Fruit fly (Drosophila melanogaster) whole organism, embryonic: Measurements from ENCODE around the gene CG6441.

Source experiments
- ATbp ChIP-seq: fragments of 200-800 bp; sonication (Bioruptor generic); optimal IDR thresholded peaks from 2 replicates; lab custom pipeline; 2017; ENCODE audit warnings: missing biosample characterization, mild to moderate bottlenecking, missing genetic modification characterization, missing genetic modification reagents
- Atf-2 ChIP-seq: fragments of 200-800 bp; sonication (Bioruptor generic); optimal IDR thresholded peaks from 2 replicates; lab custom pipeline; 2016; ENCODE audit warnings: missing biosample characterization, missing genetic modification characterization
- Bgb ChIP-seq: fragments of 200-800 bp; sonication (Bioruptor generic); IDR thresholded peaks from 2 replicates; pipeline ENCODE4 v1.3.6; 2022; ENCODE audit warnings: missing biosample characterization, missing genetic modification characterization; ENCODE audit not compliant: partially characterized antibody
- CG10209 ChIP-seq: fragments of 200-800 bp; sonication (Bioruptor generic); optimal IDR thresholded peaks from 3 replicates; lab custom pipeline; 2017; ENCODE audit warnings: missing biosample characterization, mild to moderate bottlenecking, missing genetic modification characterization, missing genetic modification reagents
- CG11695 ChIP-seq: fragments of 200-800 bp; sonication (Bioruptor generic); IDR thresholded peaks from 3 replicates; pipeline ENCODE4 v1.3.6; 2022; ENCODE audit warnings: missing biosample characterization, missing genetic modification characterization
- CG12219 ChIP-seq: fragments of 200-800 bp; sonication (Bioruptor generic); optimal IDR thresholded peaks from 3 replicates; lab custom pipeline; 2018; ENCODE audit warnings: missing biosample characterization, mild to moderate bottlenecking, missing genetic modification characterization
- CG16813 ChIP-seq: fragments of 200-800 bp; sonication (Bioruptor generic); IDR thresholded peaks from 3 replicates; pipeline ENCODE4 v1.3.6; 2022; ENCODE audit warnings: missing biosample characterization, missing genetic modification characterization; ENCODE audit not compliant: partially characterized antibody
- CG1832 ChIP-seq: fragments of 200-800 bp; sonication (Bioruptor generic); optimal IDR thresholded peaks from 2 replicates; lab custom pipeline; 2017; ENCODE audit warnings: missing biosample characterization, mild to moderate bottlenecking, missing genetic modification characterization, inconsistent platforms
- CG2129 ChIP-seq: fragments of 200-800 bp; sonication (Bioruptor generic); IDR thresholded peaks from 2 replicates; pipeline ENCODE4 v1.3.6; 2022; ENCODE audit warnings: missing biosample characterization, missing genetic modification characterization; ENCODE audit not compliant: partially characterized antibody
- CG2678 ChIP-seq: fragments of 200-800 bp; sonication (Bioruptor generic); optimal IDR thresholded peaks from 3 replicates; lab custom pipeline; 2019; ENCODE audit warnings: missing biosample characterization, mild to moderate bottlenecking, missing genetic modification characterization, moderate library complexity
- CG31224 ChIP-seq: fragments of 200-800 bp; sonication (Bioruptor generic); IDR thresholded peaks from 2 replicates; pipeline ENCODE4 v1.3.6; 2022; ENCODE audit warnings: missing biosample characterization, missing genetic modification characterization
- CG33557 ChIP-seq: fragments of 200-800 bp; sonication (Bioruptor generic); optimal IDR thresholded peaks from 2 replicates; lab custom pipeline; 2019; ENCODE audit warnings: missing biosample characterization, mild to moderate bottlenecking, missing genetic modification characterization, moderate library complexity
- CG34422 ChIP-seq: fragments of 200-800 bp; sonication (Bioruptor generic); IDR thresholded peaks from 3 replicates; pipeline ENCODE4 v1.3.6; 2022; ENCODE audit warnings: missing biosample characterization, missing genetic modification characterization
- CG4360 ChIP-seq: fragments of 200-800 bp; sonication (Bioruptor generic); IDR thresholded peaks from 2 replicates; pipeline ENCODE4 v1.3.6; 2022; ENCODE audit warnings: missing biosample characterization, missing genetic modification characterization
- CG6654 ChIP-seq: fragments of 200-800 bp; sonication (Bioruptor generic); optimal IDR thresholded peaks from 2 replicates; lab custom pipeline; 2017; ENCODE audit warnings: missing biosample characterization, mild to moderate bottlenecking, missing genetic modification characterization
- CG6765 ChIP-seq: fragments of 200-800 bp; sonication (Bioruptor generic); optimal IDR thresholded peaks from 3 replicates; lab custom pipeline; 2017; ENCODE audit warnings: missing biosample characterization, mild to moderate bottlenecking, missing genetic modification characterization
- CG7271 ChIP-seq: fragments of 200-800 bp; sonication (Bioruptor generic); optimal IDR thresholded peaks from 2 replicates; lab custom pipeline; 2018; ENCODE audit warnings: missing biosample characterization, mild to moderate bottlenecking, missing genetic modification characterization, moderate library complexity
- CG9437 ChIP-seq: fragments of 200-800 bp; sonication (Bioruptor generic); optimal IDR thresholded peaks from 2 replicates; lab custom pipeline; 2018; ENCODE audit warnings: missing biosample characterization, mild to moderate bottlenecking, missing genetic modification characterization
- Elba2 ChIP-seq: fragments of 200-800 bp; sonication (Bioruptor generic); optimal IDR thresholded peaks from 3 replicates; lab custom pipeline; 2016; ENCODE audit warnings: missing biosample characterization, missing genetic modification characterization
- Hr78 ChIP-seq, 2 experiments: fragments of 200-800 bp in 1 of 2; fragments of >200 bp in 1 of 2; sonication (Bioruptor generic) in 1 of 2; optimal IDR thresholded peaks; 2 replicates each; lab custom pipeline; 2017 to 2019; ENCODE audit warnings: missing biosample characterization in 2 of 2, missing genetic modification characterization in 2 of 2, mild to moderate bottlenecking in 1 of 2, moderate library complexity in 1 of 2
- Lhr ChIP-seq: fragments of 200-800 bp; sonication (Bioruptor generic); optimal IDR thresholded peaks from 3 replicates; lab custom pipeline; 2017; ENCODE audit warnings: mild to moderate bottlenecking, missing biosample characterization, missing genetic modification reagents, missing genetic modification characterization
- MESR4 ChIP-seq: fragments of 200-800 bp; sonication (Bioruptor generic); optimal IDR thresholded peaks from 2 replicates; lab custom pipeline; 2018; ENCODE audit warnings: missing biosample characterization, mild to moderate bottlenecking, missing genetic modification characterization, moderate library complexity
- Max ChIP-seq: fragments of 200-800 bp; sonication (Bioruptor generic); optimal IDR thresholded peaks from 2 replicates; lab custom pipeline; 2016; ENCODE audit warnings: missing biosample characterization, mild to moderate bottlenecking, missing genetic modification characterization
- Mrtf ChIP-seq: fragments of 200-800 bp; sonication (Bioruptor generic); IDR thresholded peaks from 3 replicates; pipeline ENCODE4 v1.3.6; 2022; ENCODE audit warnings: missing biosample characterization, missing genetic modification characterization
- NfI ChIP-seq: fragments of 200-800 bp; sonication (Bioruptor generic); optimal IDR thresholded peaks from 3 replicates; lab custom pipeline; 2018; ENCODE audit warnings: missing biosample characterization, mild to moderate bottlenecking, missing genetic modification characterization, moderate library complexity
- Rfx ChIP-seq: fragments of 200-800 bp; sonication (Bioruptor generic); IDR thresholded peaks from 2 replicates; pipeline ENCODE4 v1.3.6; 2022; ENCODE audit warnings: missing biosample characterization, missing genetic modification characterization
- Sin3A ChIP-seq: fragments of >200 bp; optimal IDR thresholded peaks from 2 replicates; lab custom pipeline; 2018
- Ssrp ChIP-seq: fragments of 200-800 bp; sonication (Bioruptor generic); optimal IDR thresholded peaks from 2 replicates; lab custom pipeline; 2018; ENCODE audit warnings: missing biosample characterization, mild to moderate bottlenecking, missing genetic modification characterization, moderate library complexity
- al ChIP-seq: fragments of 200-800 bp; sonication (Bioruptor generic); IDR thresholded peaks from 2 replicates; pipeline ENCODE4 v1.3.6; 2022; ENCODE audit warnings: missing biosample characterization, missing genetic modification characterization
- az2 ChIP-seq: fragments of 200-800 bp; sonication (Bioruptor generic); optimal IDR thresholded peaks from 3 replicates; lab custom pipeline; 2016; ENCODE audit warnings: missing biosample characterization, missing genetic modification characterization
- bigmax ChIP-seq: fragments of 200-800 bp; sonication (Bioruptor generic); optimal IDR thresholded peaks from 2 replicates; lab custom pipeline; 2018; ENCODE audit warnings: missing biosample characterization, mild to moderate bottlenecking, missing genetic modification characterization
- br ChIP-seq: fragments of >200 bp; optimal IDR thresholded peaks from 2 replicates; lab custom pipeline; 2017
- dm ChIP-seq: fragments of 200-800 bp; sonication (Bioruptor generic); optimal IDR thresholded peaks from 3 replicates; lab custom pipeline; 2016; ENCODE audit warnings: missing biosample characterization, missing genetic modification characterization
- ems ChIP-seq: fragments of 200-800 bp; sonication (Bioruptor generic); optimal IDR thresholded peaks from 3 replicates; lab custom pipeline; 2016; ENCODE audit warnings: missing biosample characterization, missing genetic modification characterization
- gcm2 ChIP-seq: fragments of 200-800 bp; sonication (Bioruptor generic); optimal IDR thresholded peaks from 2 replicates; lab custom pipeline; 2016; ENCODE audit warnings: missing biosample characterization, missing genetic modification characterization
- gem ChIP-seq: fragments of 200-800 bp; sonication (Bioruptor generic); optimal IDR thresholded peaks from 2 replicates; lab custom pipeline; 2019; ENCODE audit warnings: missing biosample characterization, mild to moderate bottlenecking, missing genetic modification characterization, moderate library complexity
- grau ChIP-seq: fragments of 200-800 bp; optimal IDR thresholded peaks from 3 replicates; lab custom pipeline; 2019; ENCODE audit warnings: missing biosample characterization, mild to moderate bottlenecking, missing genetic modification characterization, moderate library complexity
- gro ChIP-seq: fragments of 200-800 bp; sonication (Bioruptor generic); optimal IDR thresholded peaks from 2 replicates; lab custom pipeline; 2016; ENCODE audit warnings: missing biosample characterization, missing genetic modification characterization
- gsb-n ChIP-seq: fragments of 200-800 bp; sonication (Bioruptor generic); optimal IDR thresholded peaks from 3 replicates; lab custom pipeline; 2018; ENCODE audit warnings: missing biosample characterization, mild to moderate bottlenecking, missing genetic modification characterization
- ham ChIP-seq: fragments of 200-800 bp; sonication (Bioruptor generic); IDR thresholded peaks from 2 replicates; pipeline ENCODE4 v1.3.6; 2022; ENCODE audit warnings: missing biosample characterization, missing genetic modification characterization
- her ChIP-seq: fragments of 200-800 bp; sonication (Bioruptor generic); optimal IDR thresholded peaks from 2 replicates; lab custom pipeline; 2016; ENCODE audit warnings: missing biosample characterization, missing genetic modification characterization
- oc ChIP-seq: fragments of 200-800 bp; sonication (Bioruptor generic); optimal IDR thresholded peaks from 2 replicates; lab custom pipeline; 2018; ENCODE audit warnings: missing biosample characterization, mild to moderate bottlenecking, missing genetic modification characterization, moderate library complexity
- otp ChIP-seq: fragments of 200-800 bp; sonication (Bioruptor generic); IDR thresholded peaks from 3 replicates; pipeline ENCODE4, ENCODE4 v1.3.6; 2022; ENCODE audit warnings: missing biosample characterization, missing genetic modification characterization
- pb ChIP-seq: fragments of 200-800 bp; sonication (Bioruptor generic); optimal IDR thresholded peaks from 3 replicates; lab custom pipeline; 2016; ENCODE audit warnings: missing biosample characterization, missing genetic modification characterization
- prd ChIP-seq, 3 experiments: fragments of >200 bp in 2 of 3; fragments of 200-800 bp in 1 of 3; sonication (Bioruptor generic) in 1 of 3; optimal IDR thresholded peaks in 2 of 3; IDR thresholded peaks in 1 of 3; 2 replicates in 2 of 3; 3 replicates in 1 of 3; pipeline versions ENCODE4 v1.3.6 to Lab custom; 2017 to 2022; ENCODE audit warnings: missing biosample characterization in 1 of 3, missing genetic modification characterization in 1 of 3
- scrt ChIP-seq: fragments of 200-800 bp; sonication (Bioruptor generic); optimal IDR thresholded peaks from 2 replicates; lab custom pipeline; 2018; ENCODE audit warnings: missing biosample characterization, mild to moderate bottlenecking, missing genetic modification characterization, moderate library complexity
- sens-2 ChIP-seq: fragments of 200-800 bp; sonication (Bioruptor generic); IDR thresholded peaks from 2 replicates; pipeline ENCODE4 v1.3.6; 2022; ENCODE audit warnings: missing biosample characterization, missing genetic modification characterization
- slbo ChIP-seq: fragments of 200-800 bp; sonication (Bioruptor generic); IDR thresholded peaks from 2 replicates; pipeline ENCODE4 v1.3.6; 2022; ENCODE audit warnings: missing biosample characterization, missing genetic modification characterization
- sob ChIP-seq: fragments of 200-800 bp; sonication (Bioruptor generic); IDR thresholded peaks from 2 replicates; pipeline ENCODE4 v1.3.6; 2022; ENCODE audit warnings: missing biosample characterization, missing genetic modification characterization
- sqz ChIP-seq: fragments of 200-800 bp; sonication (Bioruptor generic); optimal IDR thresholded peaks from 3 replicates; lab custom pipeline; 2018; ENCODE audit warnings: missing biosample characterization, mild to moderate bottlenecking, missing genetic modification characterization
- yki ChIP-seq: fragments of >200 bp; optimal IDR thresholded peaks from 3 replicates; lab custom pipeline; 2018

The CG6441 gene

DNA sequence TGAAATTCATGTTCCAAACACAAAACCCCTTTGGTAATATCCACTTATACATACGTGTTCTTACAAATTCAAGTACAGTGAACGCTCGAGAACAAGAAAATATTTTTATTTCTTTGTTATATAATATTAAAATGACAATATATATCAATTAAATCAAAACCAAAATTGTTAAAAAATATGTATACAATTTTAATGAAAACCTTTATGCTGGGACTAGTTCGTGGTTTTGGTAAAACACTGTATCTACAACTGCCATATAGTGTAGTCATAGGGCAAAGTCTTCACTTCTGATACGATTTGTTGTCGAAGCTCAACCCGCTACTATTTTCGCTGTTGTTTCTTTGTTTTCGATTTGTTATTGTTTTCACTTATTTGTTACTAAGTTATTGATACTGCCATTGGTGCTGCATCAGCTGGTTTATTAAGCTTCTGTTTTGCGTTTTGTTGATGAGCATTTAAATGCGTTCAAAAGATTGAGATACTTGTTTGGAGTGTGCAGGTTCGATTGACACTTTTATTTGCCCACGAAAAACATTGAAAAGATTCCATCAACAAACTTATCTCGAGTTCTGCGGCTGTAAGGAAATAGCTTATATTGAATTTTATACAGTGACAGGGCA, 39.7 kb upstream of the CG6441 start (continued):
- TF ChIP-seq CG7271 (tag; lab: Kevin White, UChicago) (no peak), gcm2 (GFP tag; lab: Kevin White, UChicago) (no peak), az2 (GFP tag; lab: Kevin White, UChicago) (no peak), gsb-n (tag; lab: Kevin White, UChicago) (no peak), CG9437 (GFP tag; lab: Kevin White, UChicago) (no peak), scrt (GFP tag; lab: Kevin White, UChicago) (no peak), br (lab: Kevin White, UChicago) (no peak), her (GFP tag; lab: Kevin White, UChicago) (no peak), CG31224 (peak; percentile 19; the same call in 1 of the 2 replicates), oc (tag; lab: Kevin White, UChicago) (no peak), MESR4 (GFP tag; lab: Kevin White, UChicago) (no peak), slbo (GFP tag; lab: Robert Waterston, UW) (peak; percentile 79), bigmax (no peak), Sin3A (lab: Kevin White, UChicago) (no peak), ham (GFP tag; lab: Robert Waterston, UW) (no peak), grau (tag; lab: Kevin White, UChicago) (peak; percentile 83), NfI (GFP tag; lab: Kevin White, UChicago) (no peak), Bgb (GFP tag; lab: Robert Waterston, UW) (no peak), al (peak; percentile 51), pb (GFP tag; lab: Kevin White, UChicago) (no peak), CG2678 (tag; lab: Kevin White, UChicago) (peak; percentile 66), gem (tag; lab: Kevin White, UChicago) (peak; percentile 54), sob (0 out of 2 replicates have a peak, but pooled peaks have one; percentile 36), CG1832 (no peak), gro (GFP tag; lab: Kevin White, UChicago) (no peak), CG33557 (GFP tag; lab: Kevin White, UChicago) (no peak), ems (no peak), sens-2 (GFP tag; lab: Robert Waterston, UW) (no peak), Mrtf (GFP tag; lab: Robert Waterston, UW) (no peak), CG10209 (peak; percentile 38), CG6765 (GFP tag; lab: Kevin White, UChicago) (peak; percentile 2), CG34422 (GFP tag; lab: Robert Waterston, UW) (no peak), Max (GFP tag; lab: Kevin White, UChicago) (no peak), Hr78 (GFP tag; optimal IDR thresholded peaks at IDR 0.05; lab: Kevin White, UChicago) (no peak), otp (GFP tag; lab: Robert Waterston, UW) (no peak), sqz (GFP tag; lab: Kevin White, UChicago) (no peak), yki (lab: Kevin White, UChicago) (no peak), dm (GFP tag; lab: Kevin White, UChicago) (no peak), ATbp (GFP tag; lab: Kevin White, UChicago) (no peak), CG11695 (peak; percentile 77), CG12219 (GFP tag; lab: Kevin White, UChicago) (peak; percentile 9), Lhr (no peak), CG6654 (GFP tag; lab: Kevin White, UChicago) (no peak), Atf-2 (GFP tag; lab: Kevin White, UChicago) (no peak), CG2129 (GFP tag; lab: Robert Waterston, UW) (no peak), CG4360 (GFP tag; lab: Robert Waterston, UW) (no peak), CG16813 (no peak), Ssrp (tag; lab: Kevin White, UChicago) (no peak), prd (optimal IDR thresholded peaks at IDR 0.05; lab: Kevin White, UChicago) (no peak), prd (GFP tag; IDR thresholded peaks at IDR 0.05; lab: Robert Waterston, UW) (peak; percentile 52; the same call in 1 of the 3 replicates), Rfx (peak; percentile 73), Elba2 (no peak)
